Worm (Caenorhabditis elegans) whole organism, L4/young adult: ENCODE data around the gene ifet-1.

Source experiments
- W03F9.2 ChIP-seq: fragments of 150-350 bp; optimal IDR thresholded peaks from 2 replicates; lab custom pipeline; 2014; ENCODE audit warnings: missing biosample characterization, missing genetic modification characterization
- him-1 ChIP-seq: sonication (generic microtip); optimal IDR thresholded peaks from 2 replicates; lab custom pipeline; 2016; ENCODE audit warnings: missing genotype, missing genetic modification reagents, missing genetic modification characterization, missing compliant biosample characterization

DNA sequence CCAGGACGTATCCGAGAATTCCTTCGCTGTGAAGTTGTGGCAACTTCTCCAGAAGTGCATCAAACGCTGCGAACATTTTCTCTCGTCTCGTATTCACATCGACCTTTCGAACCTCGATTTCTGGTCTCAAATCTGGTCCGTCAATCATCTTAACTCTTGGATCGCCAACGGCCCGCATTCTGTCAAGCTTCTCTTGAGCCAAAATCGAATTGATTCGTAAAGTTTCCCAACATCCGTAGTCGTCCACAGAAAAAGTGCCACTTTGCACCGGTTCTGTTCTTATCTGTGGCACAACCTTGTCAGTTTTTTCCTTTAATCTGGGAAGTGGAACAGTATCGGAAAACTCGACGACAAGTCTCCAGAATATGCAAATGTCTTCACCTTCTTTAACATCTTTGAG, 39.7 kb downstream of the ifet-1 start:
- no peak for TF ChIP-seq W03F9.2 (tag; lab: Kevin White, UChicago)
- TF ChIP-seq him-1 (tag; lab: Kevin White, UChicago), result no peak
